Worm (Caenorhabditis elegans): ENCODE results near the gene lin-23.

DNA sequence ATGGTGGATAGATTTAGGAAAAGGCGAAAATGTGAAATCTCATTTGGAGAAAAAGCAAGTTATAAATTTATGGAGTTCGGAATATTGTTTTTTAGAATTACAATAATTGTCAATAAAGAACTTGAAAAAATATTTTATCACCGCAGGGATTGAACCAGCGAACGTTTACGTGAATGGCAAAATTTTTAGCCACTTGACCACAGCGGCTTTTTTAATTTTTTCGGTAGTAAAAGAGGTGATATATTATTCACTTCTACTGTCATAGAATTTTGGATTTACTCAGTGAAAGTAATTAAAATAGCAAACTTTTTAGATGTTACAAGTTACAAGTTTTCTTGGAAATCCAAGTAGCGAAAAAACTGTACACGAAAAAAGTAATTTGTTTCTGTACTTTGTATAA is 12.9 kb upstream of the lin-23 start:
- TF ChIP-seq ztf-11 (tag; optimal IDR thresholded peaks at IDR 0.05) (no peak), nhr-42 (GFP tag; IDR thresholded peaks at IDR 0.05) (no peak)

Data from whole organism, L4 larva.